Fruit fly (Drosophila melanogaster) whole organism, embryonic: ENCODE data around the gene Doa.

ENCODE experiments used
- CG3065 ChIP-seq: fragments of 200-800 bp; sonication (Bioruptor generic); optimal IDR thresholded peaks from 2 replicates; lab custom pipeline; 2016; ENCODE audit warnings: missing biosample characterization, missing genetic modification characterization
- CG9876 ChIP-seq: fragments of 200-800 bp; sonication (Bioruptor generic); optimal IDR thresholded peaks from 2 replicates; lab custom pipeline; 2016; ENCODE audit warnings: missing biosample characterization, missing genetic modification characterization
- usp ChIP-seq: fragments of >200 bp; optimal IDR thresholded peaks from 2 replicates; lab custom pipeline; 2017; ENCODE audit warnings: missing biosample characterization, missing genetic modification characterization

DNA sequence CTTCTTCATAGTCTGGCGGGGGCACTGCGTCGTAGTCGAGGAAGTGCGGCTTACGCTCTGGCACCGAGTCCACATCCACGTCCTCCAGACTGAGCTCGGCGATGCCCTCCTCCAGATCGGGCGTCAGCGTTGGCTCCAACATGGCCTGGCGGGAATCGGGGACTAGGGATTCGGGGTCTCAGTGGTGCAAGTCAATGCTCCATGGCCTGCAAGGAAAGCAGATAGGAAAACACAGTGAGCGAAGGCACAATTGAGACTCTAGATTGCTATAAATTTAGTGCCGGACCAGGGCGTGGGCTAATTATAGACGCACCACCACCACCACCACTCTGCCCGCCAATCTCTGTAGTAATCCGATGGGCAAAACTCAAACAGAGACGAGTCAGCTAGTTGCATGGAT is 47.3 kb upstream of the Doa start:
- TF ChIP-seq usp (GFP tag; lab: Kevin White, UChicago): no peak
- no peak for TF ChIP-seq CG3065 (GFP tag; lab: Kevin White, UChicago)
- no peak for TF ChIP-seq CG9876 (GFP tag; lab: Kevin White, UChicago)
